Fruit fly (Drosophila melanogaster): ENCODE measurements around the gene Atg1.

The Atg1 gene

DNA sequence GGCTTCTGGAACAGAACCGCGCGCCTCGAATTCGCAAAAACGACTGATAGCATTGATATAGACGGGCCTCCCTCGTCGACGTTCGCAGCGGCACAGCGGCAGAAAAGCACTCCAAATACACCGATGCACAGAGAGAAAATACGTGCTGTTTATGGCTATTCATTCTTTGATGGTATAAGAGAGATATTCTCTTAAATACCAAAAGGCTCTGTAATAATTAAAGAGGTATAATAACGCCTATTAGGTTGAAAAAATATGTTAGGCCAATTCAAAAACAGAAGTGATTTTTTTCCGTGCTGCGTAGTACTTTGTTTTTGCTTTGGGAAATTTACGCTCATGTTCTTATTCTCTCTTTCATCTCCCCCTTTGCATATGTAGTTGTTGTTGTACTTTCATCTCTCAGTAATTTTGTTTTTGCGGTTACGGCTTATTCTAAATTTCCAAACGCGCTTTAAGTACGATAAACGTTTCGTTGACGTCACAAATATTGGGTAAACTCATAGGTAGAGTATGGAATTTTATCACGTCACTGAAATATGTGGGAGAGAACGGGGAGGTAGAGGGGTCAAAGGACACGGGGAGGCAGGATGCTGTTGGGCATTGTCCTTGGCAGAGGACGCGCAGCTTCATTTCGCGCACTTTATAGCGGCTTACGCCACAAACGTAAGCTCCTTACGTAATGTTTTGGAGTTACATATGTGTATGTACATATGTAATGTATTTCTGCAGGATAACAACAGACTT lies 38.3 kb upstream of the Atg1 start, which contains the start of gene nebu (continued):
- TF ChIP-seq Sry-β (GFP tag; optimal IDR thresholded peaks at IDR 0.05) (no peak), CG6683 (GFP tag; optimal IDR thresholded peaks at IDR 0.05) (peak; percentile 95), CG1792 (GFP tag; optimal IDR thresholded peaks at IDR 0.05) (peak; percentile 96), nau (GFP tag; optimal IDR thresholded peaks at IDR 0.05) (peak; percentile 93), Hr51 (GFP tag; optimal IDR thresholded peaks at IDR 0.05) (peak; percentile 95 to 96), NC2α (GFP tag; optimal IDR thresholded peaks at IDR 0.05) (peak; percentile 91), CG7556 (GFP tag; optimal IDR thresholded peaks at IDR 0.05) (peak; percentile 97), E2f1 (GFP tag; IDR thresholded peaks at IDR 0.05) (peak; percentile 97), CG18764 (GFP tag; optimal IDR thresholded peaks at IDR 0.05) (peak; percentile 90), Max (GFP tag; optimal IDR thresholded peaks at IDR 0.05) (peak; percentile 94), seq (GFP tag; IDR thresholded peaks at IDR 0.05) (peak; percentile 94), CG7928 (GFP tag; optimal IDR thresholded peaks at IDR 0.05) (peak; percentile 78), unc-4 (GFP tag; IDR thresholded peaks at IDR 0.05; ENCODE audit: partially characterized antibody) (no peak), Meics (GFP tag; optimal IDR thresholded peaks at IDR 0.05) (peak; percentile 98), Nf-YB (GFP tag; optimal IDR thresholded peaks at IDR 0.05) (peak; percentile 79), HmgZ (tag; optimal IDR thresholded peaks at IDR 0.05) (peak; percentile 98), CG2875 (GFP tag; optimal IDR thresholded peaks at IDR 0.05) (peak; percentile 82), Lim3 (GFP tag; IDR thresholded peaks at IDR 0.05) (peak; percentile 80; the same call in 1 of the 2 replicates), CG3838 (GFP tag; optimal IDR thresholded peaks at IDR 0.05) (peak; percentile 88), amos (GFP tag; IDR thresholded peaks at IDR 0.05; ENCODE audit: partially characterized antibody) (no peak), sens (GFP tag) (peak; percentile 99), fd64A (GFP tag; optimal IDR thresholded peaks at IDR 0.05) (peak; percentile 48), kni (GFP tag; optimal IDR thresholded peaks at IDR 0.05) (no peak), Hmr (GFP tag; optimal IDR thresholded peaks at IDR 0.05) (peak; percentile 99), Trl (optimal IDR thresholded peaks at IDR 0.05) (peak in 1 of 2 experiments; percentile 60), Trl (GFP tag; optimal IDR thresholded peaks at IDR 0.05) (peak; percentile 96), hb (GFP tag; IDR thresholded peaks at IDR 0.05; ENCODE audit: partially characterized antibody) (no peak), CG9817 (tag; optimal IDR thresholded peaks at IDR 0.05) (peak; percentile 97), ash1 (GFP tag; optimal IDR thresholded peaks at IDR 0.05) (peak; percentile 84), CG17829 (tag; optimal IDR thresholded peaks at IDR 0.05) (peak; percentile 92), vvl (GFP tag; IDR thresholded peaks at IDR 0.05) (peak; percentile 98), CG9215 (GFP tag; IDR thresholded peaks at IDR 0.05) (peak; percentile 94), lmd (GFP tag; IDR thresholded peaks at IDR 0.05) (peak; percentile 97; the same call in 1 of the 2 replicates), CG17912 (GFP tag; optimal IDR thresholded peaks at IDR 0.05) (no peak), MESR4 (GFP tag; optimal IDR thresholded peaks at IDR 0.05) (peak; percentile 56), Oli (tag; optimal IDR thresholded peaks at IDR 0.05) (peak; percentile 95), CG10274 (GFP tag; optimal IDR thresholded peaks at IDR 0.05) (peak; percentile 82), lab (GFP tag; optimal IDR thresholded peaks at IDR 0.05) (peak; percentile 99), CG15269 (tag; optimal IDR thresholded peaks at IDR 0.05) (peak; percentile 97), CG17568 (GFP tag; optimal IDR thresholded peaks at IDR 0.05) (peak; percentile 92), ase (GFP tag; IDR thresholded peaks at IDR 0.05) (peak; percentile 94; the same call in 2 of the 3 replicates), Ets65A (GFP tag) (peak; percentile 99), dati (GFP tag; IDR thresholded peaks at IDR 0.05) (peak; percentile 85), Stat92E (GFP tag; optimal IDR thresholded peaks at IDR 0.05) (no peak), sisA (GFP tag; IDR thresholded peaks at IDR 0.05) (peak; percentile 96), Dbx (GFP tag; IDR thresholded peaks at IDR 0.05) (peak; percentile 99), ken (GFP tag; IDR thresholded peaks at IDR 0.05) (peak; percentile 89; the same call in 1 of the 3 replicates), exex (tag; optimal IDR thresholded peaks at IDR 0.05) (peak; percentile 83)

All from whole organism, embryonic.